Fruit fly (Drosophila melanogaster) whole organism, embryonic: ENCODE data around the gene Ant2.

ENCODE experiments used
- Bgb ChIP-seq: fragments of 200-800 bp; sonication (Bioruptor generic); IDR thresholded peaks from 2 replicates; pipeline ENCODE4 v1.3.6; 2022; ENCODE audit warnings: missing biosample characterization, missing genetic modification characterization; ENCODE audit not compliant: partially characterized antibody
- CG12236 ChIP-seq: fragments of 200-800 bp; sonication (Bioruptor generic); optimal IDR thresholded peaks from 2 replicates; lab custom pipeline; 2016; ENCODE audit warnings: missing biosample characterization, missing genetic modification characterization
- CG1603 ChIP-seq: fragments of 200-800 bp; sonication (Bioruptor generic); optimal IDR thresholded peaks from 2 replicates; lab custom pipeline; 2019; ENCODE audit warnings: missing biosample characterization, mild to moderate bottlenecking, missing genetic modification characterization, moderate library complexity
- CG1792 ChIP-seq: fragments of 200-800 bp; sonication (Bioruptor generic); optimal IDR thresholded peaks from 2 replicates; lab custom pipeline; 2016; ENCODE audit warnings: missing biosample characterization, missing genetic modification characterization
- CG18476 ChIP-seq: fragments of 200-800 bp; sonication (Bioruptor generic); optimal IDR thresholded peaks from 2 replicates; lab custom pipeline; 2016; ENCODE audit warnings: missing biosample characterization, mild to moderate bottlenecking, missing genetic modification characterization
- CG32772 ChIP-seq: fragments of 200-800 bp; sonication (Bioruptor generic); IDR thresholded peaks from 2 replicates; pipeline ENCODE4 v1.3.6; 2022; ENCODE audit warnings: missing biosample characterization, missing genetic modification characterization
- CG4360 ChIP-seq: fragments of 200-800 bp; sonication (Bioruptor generic); IDR thresholded peaks from 2 replicates; pipeline ENCODE4 v1.3.6; 2022; ENCODE audit warnings: missing biosample characterization, missing genetic modification characterization
- CG4707 ChIP-seq: fragments of 200-800 bp; sonication (Bioruptor generic); optimal IDR thresholded peaks from 2 replicates; lab custom pipeline; 2018; ENCODE audit warnings: missing biosample characterization, mild to moderate bottlenecking, missing genetic modification characterization, moderate library complexity
- CG6689 ChIP-seq: fragments of 200-800 bp; sonication (Bioruptor generic); IDR thresholded peaks from 2 replicates; pipeline ENCODE4 v1.3.6; 2022; ENCODE audit warnings: missing biosample characterization, missing genetic modification characterization
- CG9215 ChIP-seq: fragments of 200-800 bp; sonication (Bioruptor generic); IDR thresholded peaks from 2 replicates; pipeline ENCODE4 v1.3.6; 2022; ENCODE audit warnings: missing biosample characterization, missing genetic modification characterization
- Drgx ChIP-seq: fragments of 200-800 bp; sonication (Bioruptor generic); IDR thresholded peaks from 2 replicates; pipeline ENCODE4 v1.3.6; 2022; ENCODE audit warnings: missing biosample characterization, missing genetic modification characterization
- Elba2 ChIP-seq: fragments of 200-800 bp; sonication (Bioruptor generic); optimal IDR thresholded peaks from 3 replicates; lab custom pipeline; 2016; ENCODE audit warnings: missing biosample characterization, missing genetic modification characterization
- Hmx ChIP-seq: fragments of 200-800 bp; sonication (Bioruptor generic); optimal IDR thresholded peaks from 2 replicates; lab custom pipeline; 2016; ENCODE audit warnings: missing biosample characterization, missing genetic modification characterization
- Med ChIP-seq: fragments of 200-800 bp; sonication (Bioruptor generic); peaks from one replicate; lab custom pipeline; 2016; ENCODE audit warnings: missing biosample characterization, missing genetic modification characterization, mild to moderate bottlenecking, inconsistent platforms, moderate library complexity
- Pdp1 ChIP-seq, 2 experiments: fragments of 200-800 bp; sonication (Bioruptor generic); optimal IDR thresholded peaks; 3 replicates each; lab custom pipeline; 2016; ENCODE audit warnings: missing biosample characterization in 2 of 2, missing genetic modification characterization in 2 of 2, mild to moderate bottlenecking in 1 of 2, moderate library complexity in 1 of 2
- Ravus ChIP-seq: fragments of 200-800 bp; sonication (Bioruptor generic); IDR thresholded peaks from 2 replicates; pipeline ENCODE4 v1.3.6; 2022; ENCODE audit warnings: missing biosample characterization, missing genetic modification characterization
- Trl ChIP-seq, 3 experiments: fragments of >200 bp in 2 of 3; fragments of 200-800 bp in 1 of 3; sonication (Bioruptor generic) in 1 of 3; optimal IDR thresholded peaks; 2 replicates in 1 of 3; 3 replicates in 2 of 3; lab custom pipeline; 2016 to 2017; ENCODE audit warnings: missing biosample characterization in 1 of 3, missing genetic modification characterization in 1 of 3
- Xbp1 ChIP-seq: fragments of 200-800 bp; sonication (Bioruptor generic); optimal IDR thresholded peaks from 3 replicates; lab custom pipeline; 2016; ENCODE audit warnings: missing biosample characterization, mild to moderate bottlenecking, missing genetic modification characterization
- bsh ChIP-seq, 2 experiments: fragments of 200-800 bp; sonication (Bioruptor generic); optimal IDR thresholded peaks; 2 replicates each; lab custom pipeline; 2017 to 2018; ENCODE audit warnings: mild to moderate bottlenecking in 2 of 2, missing biosample characterization in 2 of 2, missing genetic modification characterization in 2 of 2, moderate library complexity in 1 of 2
- chif ChIP-seq, 2 experiments: fragments of 200-800 bp; sonication (Bioruptor generic); optimal IDR thresholded peaks; 3 replicates each; lab custom pipeline; 2016; ENCODE audit warnings: missing biosample characterization in 2 of 2, missing genetic modification characterization in 2 of 2
- chinmo ChIP-seq: fragments of 200-800 bp; sonication (Bioruptor generic); IDR thresholded peaks from 4 replicates; pipeline ENCODE4 v1.3.6; 2022; ENCODE audit warnings: missing biosample characterization, missing genetic modification characterization; ENCODE audit not compliant: partially characterized antibody
- crol ChIP-seq: fragments of 200-800 bp; sonication (Bioruptor generic); IDR thresholded peaks from 2 replicates; pipeline ENCODE4 v1.3.6; 2022; ENCODE audit warnings: missing biosample characterization, missing genetic modification characterization
- crp ChIP-seq, 2 experiments: fragments of 200-800 bp; sonication (Bioruptor generic); optimal IDR thresholded peaks; 2 replicates in 1 of 2; 3 replicates in 1 of 2; lab custom pipeline; 2017; ENCODE audit warnings: missing biosample characterization in 2 of 2, missing genetic modification characterization in 2 of 2, mild to moderate bottlenecking in 1 of 2, moderate library complexity in 1 of 2
- dm ChIP-seq: fragments of 200-800 bp; sonication (Bioruptor generic); optimal IDR thresholded peaks from 3 replicates; lab custom pipeline; 2016; ENCODE audit warnings: missing biosample characterization, missing genetic modification characterization
- gce ChIP-seq: fragments of 200-800 bp; sonication (Bioruptor generic); IDR thresholded peaks from 3 replicates; pipeline ENCODE4 v1.3.6; 2022; ENCODE audit warnings: missing biosample characterization, missing genetic modification characterization
- hth ChIP-seq: fragments of >200 bp; optimal IDR thresholded peaks from 2 replicates; lab custom pipeline; 2017; ENCODE audit warnings: inconsistent platforms
- ind ChIP-seq: fragments of 200-800 bp; sonication (Bioruptor generic); optimal IDR thresholded peaks from 3 replicates; lab custom pipeline; 2016; ENCODE audit warnings: missing biosample characterization, missing genetic modification characterization
- inv ChIP-seq: fragments of 200-800 bp; sonication (Bioruptor generic); IDR thresholded peaks from 2 replicates; pipeline ENCODE4 v1.3.6; 2022; ENCODE audit warnings: missing biosample characterization, missing genetic modification characterization; ENCODE audit not compliant: partially characterized antibody
- nom ChIP-seq: fragments of 200-800 bp; sonication (Bioruptor generic); optimal IDR thresholded peaks from 2 replicates; lab custom pipeline; 2017; ENCODE audit warnings: missing biosample characterization, missing genetic modification characterization, mild to moderate bottlenecking, moderate library complexity, missing genetic modification reagents
- odd ChIP-seq: fragments of 200-800 bp; sonication (Bioruptor generic); optimal IDR thresholded peaks from 2 replicates; lab custom pipeline; 2017; ENCODE audit warnings: missing biosample characterization, mild to moderate bottlenecking, missing genetic modification characterization
- pfk ChIP-seq: fragments of 200-800 bp; sonication (Bioruptor generic); optimal IDR thresholded peaks from 2 replicates; lab custom pipeline; 2018; ENCODE audit warnings: missing biosample characterization, mild to moderate bottlenecking, missing genetic modification characterization, moderate library complexity
- pho ChIP-seq: fragments of 200-800 bp; sonication (Bioruptor generic); optimal IDR thresholded peaks from 2 replicates; lab custom pipeline; 2016; ENCODE audit warnings: missing biosample characterization, missing genetic modification characterization
- pros ChIP-seq: fragments of 200-800 bp; sonication (Bioruptor generic); optimal IDR thresholded peaks from 3 replicates; lab custom pipeline; 2019; ENCODE audit warnings: missing biosample characterization, mild to moderate bottlenecking, missing genetic modification characterization, moderate library complexity
- psq ChIP-seq: fragments of 200-800 bp; sonication (Bioruptor generic); optimal IDR thresholded peaks from 2 replicates; lab custom pipeline; 2017; ENCODE audit warnings: missing biosample characterization, missing genetic modification characterization
- sim ChIP-seq: fragments of 200-800 bp; sonication (Bioruptor generic); IDR thresholded peaks from 2 replicates; pipeline ENCODE4 v1.3.6; 2022; ENCODE audit warnings: missing biosample characterization, missing genetic modification characterization
- sqz ChIP-seq: fragments of 200-800 bp; sonication (Bioruptor generic); optimal IDR thresholded peaks from 3 replicates; lab custom pipeline; 2018; ENCODE audit warnings: missing biosample characterization, mild to moderate bottlenecking, missing genetic modification characterization
- sr ChIP-seq: fragments of 200-800 bp; sonication (Bioruptor generic); IDR thresholded peaks from 3 replicates; pipeline ENCODE4 v1.3.6; 2022; ENCODE audit warnings: missing biosample characterization, missing genetic modification characterization
- ssp ChIP-seq: fragments of 200-800 bp; sonication (Bioruptor generic); IDR thresholded peaks from 2 replicates; pipeline ENCODE4 v1.3.6; 2022; ENCODE audit warnings: missing biosample characterization, missing genetic modification characterization
- tll ChIP-seq, 2 experiments: fragments of 200-800 bp in 1 of 2; fragments of >200 bp in 1 of 2; sonication (Bioruptor generic) in 1 of 2; optimal IDR thresholded peaks; 2 replicates each; lab custom pipeline; 2017 to 2019; ENCODE audit warnings: missing biosample characterization in 2 of 2, missing genetic modification characterization in 2 of 2, mild to moderate bottlenecking in 1 of 2, moderate library complexity in 1 of 2
- trh ChIP-seq: fragments of 200-800 bp; sonication (Bioruptor generic); optimal IDR thresholded peaks from 2 replicates; lab custom pipeline; 2016; ENCODE audit warnings: missing biosample characterization, missing genetic modification characterization
- unpg ChIP-seq: fragments of 200-800 bp; sonication (Bioruptor generic); optimal IDR thresholded peaks from 3 replicates; lab custom pipeline; 2018; ENCODE audit warnings: missing biosample characterization, mild to moderate bottlenecking, missing genetic modification characterization, moderate library complexity
- usp ChIP-seq: fragments of >200 bp; optimal IDR thresholded peaks from 2 replicates; lab custom pipeline; 2017; ENCODE audit warnings: missing biosample characterization, missing genetic modification characterization
- wdn ChIP-seq: fragments of 200-800 bp; sonication (Bioruptor generic); IDR thresholded peaks from 2 replicates; pipeline ENCODE4 v1.3.6; 2022; ENCODE audit warnings: missing biosample characterization, missing genetic modification characterization
- yki ChIP-seq: fragments of >200 bp; optimal IDR thresholded peaks from 3 replicates; lab custom pipeline; 2018
- zen ChIP-seq: fragments of 200-800 bp; sonication (Bioruptor generic); optimal IDR thresholded peaks from 3 replicates; lab custom pipeline; 2018; ENCODE audit warnings: missing biosample characterization, mild to moderate bottlenecking, missing genetic modification characterization, moderate library complexity

Ant2 gene

DNA sequence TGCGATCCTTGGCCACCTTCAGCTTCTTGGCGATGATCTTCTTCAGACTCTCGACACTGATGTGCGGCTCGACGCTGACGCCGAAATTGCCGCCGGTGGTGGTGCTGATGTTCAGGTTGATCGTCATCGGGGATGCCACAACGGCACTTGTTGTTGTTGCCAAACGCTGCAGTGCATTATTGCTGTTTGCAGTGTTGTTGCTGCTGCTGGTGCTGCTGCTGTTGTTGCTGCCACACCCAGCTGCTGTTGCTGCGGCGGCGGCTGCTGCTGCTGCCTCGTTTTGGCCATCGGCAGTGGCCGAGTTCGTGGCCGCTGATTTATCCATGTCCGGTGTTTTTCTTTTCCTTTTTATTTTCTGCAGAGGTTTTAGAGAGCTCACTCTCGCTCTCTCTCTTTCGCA is 42.9 kb downstream of the Ant2 start:
- TF ChIP-seq CG4360 (GFP tag; lab: Robert Waterston, UW): peak; percentile 91
- no peak for TF ChIP-seq CG12236
- TF ChIP-seq sqz: peak; percentile 23

DNA sequence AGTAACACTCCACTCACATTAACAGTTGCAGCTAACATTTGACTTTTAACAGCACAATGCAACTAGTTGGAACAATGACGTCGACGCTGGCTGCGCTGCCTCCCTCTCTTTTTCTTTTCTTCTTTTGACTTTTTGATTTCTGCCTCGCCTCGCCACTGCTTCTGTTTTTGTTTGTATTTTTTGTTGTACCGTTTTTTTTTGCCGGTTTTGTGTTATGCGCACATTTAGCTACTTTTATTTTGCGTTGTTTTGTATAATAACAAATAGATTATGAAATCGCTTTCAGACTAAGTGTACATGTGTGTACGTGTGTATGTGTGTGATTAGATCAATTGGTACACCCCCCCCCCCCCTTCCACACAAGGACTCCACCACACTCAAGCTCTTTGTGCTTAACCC is 44.1 kb downstream of the Ant2 start:
- TF ChIP-seq tll (GFP tag; optimal IDR thresholded peaks at IDR 0.05; lab: Kevin White, UChicago): peak in 1 of 2 experiments; percentile 67
- peak; percentile 6 for TF ChIP-seq sqz
- TF ChIP-seq nom (GFP tag; lab: Kevin White, UChicago): peak; percentile 51
- TF ChIP-seq Drgx: no peak
- TF ChIP-seq crol (GFP tag; lab: Robert Waterston, UW): peak; percentile 43; the same call in 1 of the 2 replicates
- TF ChIP-seq Pdp1 (GFP tag; optimal IDR thresholded peaks at IDR 0.05; lab: Kevin White, UChicago): peak in 1 of 2 experiments; percentile 44
- TF ChIP-seq psq: peak; percentile 27
- peak; percentile 68 for TF ChIP-seq Med
- TF ChIP-seq CG9215: no peak

DNA sequence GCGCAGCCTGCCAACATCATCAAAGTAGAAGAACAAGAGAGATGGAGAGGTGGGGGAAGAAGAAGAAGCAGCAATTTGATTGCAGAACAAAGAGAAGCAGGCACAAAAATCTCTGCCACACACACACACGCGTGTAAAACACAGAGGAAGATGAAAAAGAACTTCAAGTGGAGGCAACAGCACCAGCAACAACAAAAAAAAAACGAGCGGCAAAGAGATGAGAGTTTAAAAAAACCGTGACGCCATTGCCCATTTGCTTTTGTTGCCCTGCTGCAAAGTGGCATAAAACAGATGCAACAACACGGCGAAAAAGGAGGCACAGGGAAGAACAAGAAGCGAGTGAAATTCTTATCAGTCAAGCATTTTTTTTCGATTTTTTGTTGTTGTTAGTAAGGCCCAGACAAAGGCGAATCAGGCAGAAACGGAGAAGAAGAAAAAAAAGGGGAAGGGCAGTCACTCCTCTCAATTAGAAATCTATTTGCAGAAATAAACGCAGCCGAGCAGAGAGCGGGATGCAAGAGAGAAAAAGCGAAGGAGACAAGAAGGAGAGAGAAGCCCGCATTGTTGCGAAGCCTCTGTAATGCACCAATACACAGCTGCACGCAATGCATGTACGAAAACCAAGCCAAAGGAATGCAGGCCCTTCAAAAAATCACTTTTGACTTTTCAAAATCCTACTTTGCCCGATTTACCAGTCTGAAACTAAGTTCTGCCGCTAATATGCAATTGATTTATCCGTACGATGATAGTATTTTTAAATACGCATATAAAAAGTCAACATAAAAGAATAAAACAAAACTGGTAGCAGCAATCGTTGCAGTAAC is 44.7 kb downstream of the Ant2 start:
- no peak for TF ChIP-seq pho (GFP tag; lab: Kevin White, UChicago)
- TF ChIP-seq CG12236: no peak
- peak; percentile 10 to 51 for TF ChIP-seq Trl (optimal IDR thresholded peaks at IDR 0.05; lab: Kevin White, UChicago)
- TF ChIP-seq Trl (GFP tag; optimal IDR thresholded peaks at IDR 0.05; lab: Kevin White, UChicago): no peak
- no peak for TF ChIP-seq odd (GFP tag; lab: Kevin White, UChicago)
- TF ChIP-seq inv (GFP tag; lab: Robert Waterston, UW): no peak
- TF ChIP-seq gce (GFP tag; lab: Robert Waterston, UW): no peak
- TF ChIP-seq sim (GFP tag; lab: Robert Waterston, UW): no peak
- no peak for TF ChIP-seq Ravus
- TF ChIP-seq usp (GFP tag; lab: Kevin White, UChicago): no peak
- TF ChIP-seq psq: peak; percentile 2
- peak; percentile 30 for TF ChIP-seq Elba2 (GFP tag; lab: Kevin White, UChicago)
- TF ChIP-seq hth (lab: Kevin White, UChicago): no peak
- no peak for TF ChIP-seq unpg (GFP tag; lab: Kevin White, UChicago)
- TF ChIP-seq pros (GFP tag; lab: Kevin White, UChicago): peak; percentile 18
- TF ChIP-seq CG4707 (GFP tag; lab: Kevin White, UChicago): no peak
- TF ChIP-seq wdn (GFP tag; lab: Robert Waterston, UW): no peak
- TF ChIP-seq ind: no peak
- TF ChIP-seq yki (lab: Kevin White, UChicago): no peak
- no peak for TF ChIP-seq CG18476 (GFP tag; lab: Kevin White, UChicago)
- TF ChIP-seq CG6689: no peak
- TF ChIP-seq zen: no peak
- no peak for TF ChIP-seq crp (GFP tag; optimal IDR thresholded peaks at IDR 0.05; lab: Kevin White, UChicago)
- TF ChIP-seq dm (GFP tag; lab: Kevin White, UChicago): no peak
- no peak for TF ChIP-seq trh (GFP tag; lab: Kevin White, UChicago)
- no peak for TF ChIP-seq CG32772 (GFP tag; lab: Robert Waterston, UW)
- no peak for TF ChIP-seq Hmx (GFP tag; lab: Kevin White, UChicago)
- no peak for TF ChIP-seq Bgb (GFP tag; lab: Robert Waterston, UW)
- no peak for TF ChIP-seq pfk (GFP tag; lab: Kevin White, UChicago)
- TF ChIP-seq sqz: peak; percentile 85
- no peak for TF ChIP-seq ssp
- no peak for TF ChIP-seq sr (GFP tag; lab: Robert Waterston, UW)
- TF ChIP-seq chinmo: no peak
- no peak for TF ChIP-seq CG1603 (tag; lab: Kevin White, UChicago)
- TF ChIP-seq crol (GFP tag; lab: Robert Waterston, UW): 0 out of 2 replicates have a peak, but pooled peaks have one; percentile 34
- no peak for TF ChIP-seq Xbp1
- TF ChIP-seq CG1792 (GFP tag; lab: Kevin White, UChicago): no peak
- peak in 1 of 2 experiments; percentile 70 for TF ChIP-seq bsh (GFP tag; optimal IDR thresholded peaks at IDR 0.05; lab: Kevin White, UChicago)
- no peak for TF ChIP-seq chif (GFP tag; optimal IDR thresholded peaks at IDR 0.05; lab: Kevin White, UChicago)
